Worm (Caenorhabditis elegans) whole organism, L3 larva: Measurements from ENCODE around the gene T07F12.4.

Experiments used
- R02D3.7 ChIP-seq: fragments of 150-350 bp; optimal IDR thresholded peaks from 2 replicates; lab custom pipeline; 2014; ENCODE audit warnings: missing biosample characterization, missing genetic modification characterization
- ZK546.5 ChIP-seq: sonication (generic microtip); optimal IDR thresholded peaks from 2 replicates; lab custom pipeline; 2017; ENCODE audit warnings: missing biosample characterization, missing genetic modification characterization
- aly-2 ChIP-seq: fragments of 150-350 bp; optimal IDR thresholded peaks from 2 replicates; lab custom pipeline; 2014; ENCODE audit warnings: missing biosample characterization, missing genetic modification characterization
- ama-1 ChIP-seq: fragments of 150-350 bp; optimal IDR thresholded peaks from 2 replicates; lab custom pipeline; 2018
- ceh-16 ChIP-seq: sonication (generic microtip); optimal IDR thresholded peaks from 2 replicates; lab custom pipeline; 2017; ENCODE audit warnings: missing biosample characterization, missing genetic modification characterization
- ceh-28 ChIP-seq: fragments of 150-350 bp; optimal IDR thresholded peaks from 2 replicates; lab custom pipeline; 2014; ENCODE audit warnings: missing biosample characterization, missing genetic modification reagents, missing genetic modification characterization
- ceh-82 ChIP-seq: fragments of 150-350 bp; optimal IDR thresholded peaks from 2 replicates; lab custom pipeline; 2014; ENCODE audit warnings: missing biosample characterization, missing genetic modification characterization
- daf-12 ChIP-seq: fragments of 150-350 bp; optimal IDR thresholded peaks from 2 replicates; lab custom pipeline; 2014; ENCODE audit warnings: missing biosample characterization, missing genetic modification reagents, missing genetic modification characterization
- egl-27 ChIP-seq: sonication (generic microtip); optimal IDR thresholded peaks from 4 replicates; lab custom pipeline; 2017; ENCODE audit warnings: missing biosample characterization, missing genetic modification reagents, missing genetic modification characterization
- egl-5 ChIP-seq: fragments of 150-350 bp; optimal IDR thresholded peaks from 2 replicates; lab custom pipeline; 2017; ENCODE audit warnings: missing biosample characterization, missing genetic modification reagents, missing genetic modification characterization, inconsistent platforms
- elt-1 ChIP-seq: fragments of 150-350 bp; optimal IDR thresholded peaks from 2 replicates; lab custom pipeline; 2014; ENCODE audit warnings: missing biosample characterization, missing genetic modification characterization
- elt-2 ChIP-seq: sonication (generic microtip); optimal IDR thresholded peaks from 2 replicates; lab custom pipeline; 2016; ENCODE audit warnings: missing genetic modification reagents, mild to moderate bottlenecking, missing genetic modification characterization, missing compliant biosample characterization
- elt-3 ChIP-seq, 3 experiments: fragments of 150-350 bp in 1 of 3; sonication (generic microtip) in 2 of 3; optimal IDR thresholded peaks; 2 replicates in 2 of 3; 4 replicates in 1 of 3; lab custom pipeline; 2014 to 2017; ENCODE audit warnings: missing biosample characterization in 3 of 3, missing genetic modification characterization in 3 of 3
- eor-1 ChIP-seq, 2 experiments: fragments of 150-350 bp; optimal IDR thresholded peaks; 2 replicates each; lab custom pipeline; 2014 to 2018; ENCODE audit warnings: missing biosample characterization in 2 of 2, missing genetic modification characterization in 2 of 2
- fkh-10 ChIP-seq: sonication (generic microtip); optimal IDR thresholded peaks from 2 replicates; lab custom pipeline; 2017; ENCODE audit warnings: missing biosample characterization, missing genetic modification reagents, missing genetic modification characterization
- fkh-2 ChIP-seq: fragments of 150-350 bp; optimal IDR thresholded peaks from 2 replicates; lab custom pipeline; 2014; ENCODE audit warnings: missing biosample characterization, missing genetic modification reagents, missing genetic modification characterization
- fos-1 ChIP-seq: fragments of 150-350 bp; optimal IDR thresholded peaks from 2 replicates; lab custom pipeline; 2014; ENCODE audit warnings: missing biosample characterization, missing genetic modification characterization
- jun-1 ChIP-seq: fragments of 150-350 bp; optimal IDR thresholded peaks from 2 replicates; lab custom pipeline; 2014; ENCODE audit warnings: missing biosample characterization, missing genetic modification reagents, missing genetic modification characterization
- lsy-12 ChIP-seq: sonication (generic microtip); optimal IDR thresholded peaks from 2 replicates; lab custom pipeline; 2016; ENCODE audit warnings: mild to moderate bottlenecking, missing genetic modification characterization, missing compliant biosample characterization
- mdl-1 ChIP-seq: fragments of 150-350 bp; optimal IDR thresholded peaks from 2 replicates; lab custom pipeline; 2014; ENCODE audit warnings: missing biosample characterization, missing genetic modification characterization
- nfya-1 ChIP-seq: sonication (generic microtip); optimal IDR thresholded peaks from 2 replicates; lab custom pipeline; 2017; ENCODE audit warnings: missing genetic modification characterization, mild to moderate bottlenecking, missing compliant biosample characterization, antibody characterized with exemption, moderate library complexity; ENCODE audit not compliant: insufficient read depth
- nhr-12 ChIP-seq: fragments of 150-350 bp; optimal IDR thresholded peaks from 2 replicates; lab custom pipeline; 2014; ENCODE audit warnings: missing biosample characterization, missing genetic modification characterization
- nhr-237 ChIP-seq: fragments of 150-350 bp; optimal IDR thresholded peaks from 2 replicates; lab custom pipeline; 2014; ENCODE audit warnings: missing biosample characterization, missing genetic modification characterization
- nhr-25 ChIP-seq: sonication (generic microtip); optimal IDR thresholded peaks from 2 replicates; lab custom pipeline; 2017; ENCODE audit warnings: missing biosample characterization, missing genetic modification characterization
- nhr-28 ChIP-seq: fragments of 150-350 bp; optimal IDR thresholded peaks from 2 replicates; lab custom pipeline; 2014; ENCODE audit warnings: missing biosample characterization, missing genetic modification characterization
- nhr-43 ChIP-seq: sonication (generic microtip); optimal IDR thresholded peaks from 2 replicates; lab custom pipeline; 2016; ENCODE audit warnings: mild to moderate bottlenecking, missing genetic modification characterization, missing compliant biosample characterization; ENCODE audit not compliant: poor library complexity, severe bottlenecking
- nhr-67 ChIP-seq: fragments of 150-350 bp; optimal IDR thresholded peaks from 2 replicates; lab custom pipeline; 2014; ENCODE audit warnings: missing biosample characterization, missing genetic modification characterization
- nhr-76 ChIP-seq: fragments of 150-350 bp; sonication (generic microtip); optimal IDR thresholded peaks from 5 replicates; lab custom pipeline; 2014; ENCODE audit warnings: missing biosample characterization, missing genetic modification characterization
- pqm-1 ChIP-seq: fragments of 150-350 bp; optimal IDR thresholded peaks from 2 replicates; lab custom pipeline; 2017; ENCODE audit warnings: missing biosample characterization, missing genetic modification characterization, inconsistent platforms
- sea-2 ChIP-seq: fragments of 150-350 bp; sonication (generic microtip); optimal IDR thresholded peaks from 4 replicates; lab custom pipeline; 2014; ENCODE audit warnings: missing biosample characterization, missing genetic modification reagents, missing genetic modification characterization
- snpc-4 ChIP-seq: fragments of 150-350 bp; optimal IDR thresholded peaks from 2 replicates; lab custom pipeline; 2014; ENCODE audit warnings: missing biosample characterization, missing genetic modification characterization
- unc-39 ChIP-seq: sonication (generic microtip); optimal IDR thresholded peaks from 4 replicates; lab custom pipeline; 2017; ENCODE audit warnings: missing biosample characterization, missing genetic modification characterization
- unc-62 ChIP-seq: fragments of 150-350 bp; sonication (generic microtip); optimal IDR thresholded peaks from 4 replicates; lab custom pipeline; 2014; ENCODE audit warnings: missing biosample characterization, missing genetic modification reagents, missing genetic modification characterization
- ztf-4 ChIP-seq: fragments of 150-350 bp; optimal IDR thresholded peaks from 2 replicates; lab custom pipeline; 2014; ENCODE audit warnings: missing biosample characterization, missing genetic modification characterization

T07F12.4 gene

DNA sequence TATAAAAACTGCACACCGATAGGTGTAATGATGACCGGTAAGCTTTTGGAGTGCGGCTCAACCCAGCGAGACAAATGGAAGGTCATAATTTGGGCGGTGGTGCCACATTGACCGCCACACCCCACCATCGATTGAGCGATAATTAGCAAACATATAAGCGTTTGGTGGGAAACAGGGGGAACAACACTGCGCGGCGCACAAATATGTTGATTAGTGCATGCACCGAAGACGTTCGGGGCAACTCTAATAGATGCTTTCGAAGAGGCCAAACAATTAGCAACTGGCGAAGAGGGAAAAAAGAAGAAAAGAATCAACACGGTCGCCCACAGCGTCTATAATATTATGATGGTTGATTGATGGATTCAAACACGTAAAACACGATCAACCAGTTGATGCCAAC lies 19.3 kb downstream of the T07F12.4 start:
- no peak for TF ChIP-seq unc-62 (GFP tag; lab: Kevin White, UChicago)
- no peak for TF ChIP-seq R02D3.7 (tag; lab: Kevin White, UChicago)
- TF ChIP-seq jun-1 (tag; lab: Kevin White, UChicago): no peak
- TF ChIP-seq nhr-67 (tag; lab: Kevin White, UChicago): no peak
- no peak for TF ChIP-seq nhr-28 (tag; lab: Kevin White, UChicago)
- no peak for TF ChIP-seq egl-5
- no peak for TF ChIP-seq ama-1 (lab: Kevin White, UChicago)
- no peak for TF ChIP-seq unc-39 (tag; lab: Kevin White, UChicago)
- no peak for TF ChIP-seq fos-1 (tag; lab: Kevin White, UChicago)
- no peak for TF ChIP-seq ZK546.5 (tag; lab: Kevin White, UChicago)

- no peak for TF ChIP-seq fos-1 (tag; lab: Kevin White, UChicago)
- TF ChIP-seq nhr-28 (tag; lab: Kevin White, UChicago): no peak
- TF ChIP-seq ceh-16: no peak
- no peak for TF ChIP-seq nhr-67 (tag; lab: Kevin White, UChicago)
- TF ChIP-seq nhr-76 (tag; lab: Kevin White, UChicago): no peak
Measured at ce11 chrX:4879998-4880397, 20.6 kb downstream of the T07F12.4 start.

ce11 chrX:4876904-4877303 lies 23.7 kb downstream of the T07F12.4 start, which contains the start of gene tsp-14:
TSS of gene tsp-14 (minus strand) at chrX:4876965.
- no peak for TF ChIP-seq fkh-10 (GFP tag; lab: Kevin White, UChicago)
- TF ChIP-seq nhr-43 (tag; lab: Kevin White, UChicago): no peak
- no peak for TF ChIP-seq nhr-76 (tag; lab: Kevin White, UChicago)
- TF ChIP-seq elt-3 (tag; optimal IDR thresholded peaks at IDR 0.05; lab: Kevin White, UChicago): no peak
- no peak for TF ChIP-seq eor-1 (tag; optimal IDR thresholded peaks at IDR 0.05; lab: Kevin White, UChicago)
- TF ChIP-seq nhr-12 (tag; lab: Kevin White, UChicago): no peak
- TF ChIP-seq ceh-82 (tag; lab: Kevin White, UChicago): no peak
- TF ChIP-seq ceh-28 (tag; lab: Kevin White, UChicago): no peak
- TF ChIP-seq egl-5: no peak
- no peak for TF ChIP-seq snpc-4 (tag; lab: Kevin White, UChicago)

DNA sequence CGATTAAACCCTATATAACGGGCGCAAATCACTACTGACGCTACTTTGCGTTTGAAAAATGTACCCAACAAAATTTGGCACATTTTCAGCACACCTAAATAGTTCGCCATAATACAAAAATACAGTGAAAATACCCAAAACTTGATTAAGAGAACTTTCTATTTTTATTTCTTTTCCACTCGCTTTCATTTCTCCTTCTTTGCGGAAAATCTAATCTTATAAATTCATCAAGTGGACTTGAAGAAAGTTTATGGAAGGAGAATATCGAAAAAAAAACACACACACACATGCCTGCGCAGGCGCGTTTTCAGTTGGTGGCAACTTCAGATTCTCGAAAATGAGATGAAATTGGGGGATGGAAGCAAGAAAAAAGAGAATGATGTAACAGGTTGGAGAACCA lies 25.3 kb downstream of the T07F12.4 start:
- no peak for TF ChIP-seq unc-39 (tag; lab: Kevin White, UChicago)
- no peak for TF ChIP-seq fkh-10 (GFP tag; lab: Kevin White, UChicago)
- TF ChIP-seq elt-2 (tag; lab: Kevin White, UChicago): no peak
- TF ChIP-seq fkh-2 (tag; lab: Kevin White, UChicago): no peak
- TF ChIP-seq ceh-28 (tag; lab: Kevin White, UChicago): no peak
- no peak for TF ChIP-seq nfya-1 (tag; lab: Kevin White, UChicago)
- TF ChIP-seq daf-12: no peak
- TF ChIP-seq ceh-16: no peak
- no peak for TF ChIP-seq ama-1 (lab: Kevin White, UChicago)
- no peak for TF ChIP-seq pqm-1 (tag; lab: Kevin White, UChicago)
- no peak for TF ChIP-seq ztf-4 (tag; lab: Kevin White, UChicago)
- no peak for TF ChIP-seq lsy-12 (tag; lab: Kevin White, UChicago)
- no peak for TF ChIP-seq nhr-25

- TF ChIP-seq mdl-1 (tag; lab: Kevin White, UChicago): no peak
- peak; percentile 82 for TF ChIP-seq nhr-25
- peak; percentile 7 for TF ChIP-seq elt-1
- TF ChIP-seq, all 47 proteins: peak for 2
Measured at ce11 chrX:4872758-4873157, 27.9 kb downstream of the T07F12.4 start.

DNA sequence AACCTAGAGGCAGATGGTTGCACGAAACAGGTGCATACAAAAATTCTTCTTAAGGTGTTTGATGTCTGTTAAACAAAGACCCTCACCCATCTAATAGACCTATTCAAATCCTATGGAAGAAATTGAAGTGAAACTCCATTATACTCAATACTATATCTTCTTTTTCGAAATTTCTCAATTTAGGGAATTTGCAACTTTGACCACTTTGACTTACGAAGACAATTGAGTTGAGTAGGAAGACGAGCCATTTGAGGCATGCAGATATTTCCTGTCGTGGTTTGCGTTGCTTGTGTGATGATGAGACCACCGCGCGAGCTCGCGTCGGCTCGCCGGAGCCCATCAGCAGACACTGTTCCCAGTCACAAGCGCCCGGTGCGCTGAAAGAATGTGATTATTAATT lies 29.9 kb downstream of the T07F12.4 start:
- TF ChIP-seq ceh-16: no peak
- no peak for TF ChIP-seq aly-2 (tag; lab: Kevin White, UChicago)
- TF ChIP-seq nhr-237 (tag; lab: Kevin White, UChicago): no peak
- TF ChIP-seq elt-1: no peak
- no peak for TF ChIP-seq egl-27 (tag; lab: Kevin White, UChicago)
- no peak for TF ChIP-seq sea-2 (GFP tag; lab: Kevin White, UChicago)
